Worm (Caenorhabditis elegans): ENCODE data around the gene F07C3.16.

DNA sequence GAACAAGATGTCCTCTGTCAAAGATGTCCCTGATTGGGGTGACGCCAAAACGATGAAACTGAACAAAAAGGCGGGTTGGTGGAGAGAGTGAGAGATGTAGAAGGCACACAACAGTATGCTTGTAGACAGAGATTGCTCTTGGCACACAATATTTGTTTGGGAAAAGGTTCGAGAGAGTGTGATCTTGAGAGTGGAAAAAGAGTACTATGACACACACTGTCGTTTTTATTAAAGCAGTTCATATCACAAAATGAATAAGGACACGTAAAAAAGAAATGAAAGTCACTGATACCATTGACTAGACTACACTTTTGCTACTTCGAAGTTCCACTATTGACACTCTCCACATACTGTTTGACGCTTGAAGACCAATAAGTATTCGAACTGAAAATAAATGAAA, 1.9 kb downstream of the F07C3.16 start:
- TF ChIP-seq ref-1 (GFP tag; conservative IDR thresholded peaks at IDR 0.05) (no peak), klf-2 (GFP tag; conservative IDR thresholded peaks at IDR 0.05) (no peak), tab-1 (GFP tag; IDR thresholded peaks at IDR 0.05) (no peak), T22C8.4 (GFP tag; IDR thresholded peaks at IDR 0.05) (no peak), med-1 (GFP tag; optimal IDR thresholded peaks at IDR 0.05; ENCODE audit: insufficient read depth) (no peak), flt-1 (GFP tag; IDR thresholded peaks at IDR 0.05) (no peak), ztf-29 (GFP tag; IDR thresholded peaks at IDR 0.05) (no peak), cog-1 (tag; optimal IDR thresholded peaks at IDR 0.05) (no peak), ztf-23 (GFP tag; IDR thresholded peaks at IDR 0.05) (no peak)

Measured in whole organism, midembryonic.